Fruit fly (Drosophila melanogaster): ENCODE measurements around the gene CG6454.

The CG6454 gene

DNA sequence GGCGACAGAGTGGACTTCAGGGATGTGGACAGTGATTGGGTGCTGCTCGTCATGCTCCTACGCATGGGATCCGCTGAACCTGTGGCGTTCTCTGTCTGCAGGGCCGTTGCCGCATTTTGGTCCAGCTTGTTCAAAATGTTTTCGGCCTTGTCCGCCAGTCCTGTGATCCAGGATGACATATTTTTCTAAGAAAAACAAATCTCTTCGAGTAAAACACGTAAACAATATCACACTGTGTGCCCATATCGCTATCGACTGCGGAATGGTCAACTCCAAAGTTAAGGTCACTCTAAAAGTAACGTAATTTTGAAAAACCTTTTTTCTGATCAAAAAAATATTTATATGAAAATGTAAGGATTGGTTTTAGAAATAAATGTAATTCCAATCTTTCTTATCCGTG lies 8.7 kb downstream of the CG6454 start, which contains the start of gene Golgin84:
Gene Golgin84 (minus strand): TSS at position 241 of the 400 bp plus-strand sequence.
- TF ChIP-seq psq (optimal IDR thresholded peaks at IDR 0.05) (no peak), Dll (optimal IDR thresholded peaks at IDR 0.05) (no peak), EcR (GFP tag; optimal IDR thresholded peaks at IDR 0.05) (no peak), pan (optimal IDR thresholded peaks at IDR 0.05) (no peak)

DNA sequence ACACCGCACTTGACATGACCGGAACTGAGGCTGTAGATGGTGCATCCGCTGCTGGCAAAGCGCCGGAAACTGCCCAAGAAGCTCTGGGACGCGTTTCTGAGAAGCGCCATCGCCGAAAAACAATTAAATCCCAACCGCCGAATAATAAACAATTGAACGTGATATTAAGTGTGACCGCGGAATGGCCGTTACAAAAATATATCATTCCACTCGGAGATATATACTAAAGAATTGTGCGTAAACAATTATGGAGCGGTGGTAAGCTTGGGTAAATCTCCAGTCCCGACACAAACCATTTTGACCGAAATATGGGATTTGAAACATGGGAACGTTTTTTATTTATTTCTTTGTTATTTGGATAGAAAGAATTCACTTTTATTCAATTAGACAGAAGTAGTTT lies 11.0 kb downstream of the CG6454 start, which contains the start of gene CG18528:
Gene CG18528 (minus strand): TSS at position 188 of the 400 bp plus-strand sequence.
- TF ChIP-seq CG8478 (optimal IDR thresholded peaks at IDR 0.05) (no peak), Dll (optimal IDR thresholded peaks at IDR 0.05) (no peak), usp (GFP tag; optimal IDR thresholded peaks at IDR 0.05) (no peak), EcR (GFP tag; optimal IDR thresholded peaks at IDR 0.05) (no peak), psq (optimal IDR thresholded peaks at IDR 0.05) (no peak), pan (optimal IDR thresholded peaks at IDR 0.05) (no peak)

DNA sequence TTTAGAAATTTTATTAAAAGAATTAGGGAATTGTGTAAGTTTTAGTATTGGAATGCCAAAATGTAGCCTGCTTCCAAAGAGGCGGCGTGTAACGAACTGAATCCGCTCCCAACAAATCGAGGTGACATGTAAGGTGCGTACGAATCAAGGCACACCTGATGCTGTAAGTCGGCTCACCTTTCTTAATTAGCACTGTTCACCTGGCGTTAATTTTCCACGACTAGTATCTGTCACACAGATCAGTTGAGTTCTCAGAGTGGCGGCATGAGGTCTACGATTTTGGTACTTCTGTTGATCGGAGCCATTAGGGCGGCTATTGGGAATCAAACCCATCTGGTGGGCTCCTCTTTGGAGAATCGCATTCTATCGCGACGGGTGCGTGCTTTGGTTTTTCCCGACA lies 12.6 kb downstream of the CG6454 start, which contains the start of the genes CG5762 and CG33339:
Gene CG5762 (minus strand): TSS at position 101 of the 400 bp plus-strand sequence.
Gene CG33339 (plus strand): TSS at position 265 of the 400 bp plus-strand sequence.
- TF ChIP-seq psq (optimal IDR thresholded peaks at IDR 0.05) = no peak
- no peak for TF ChIP-seq EcR (GFP tag; optimal IDR thresholded peaks at IDR 0.05)
- no peak for TF ChIP-seq CG8478 (optimal IDR thresholded peaks at IDR 0.05)
- no peak for TF ChIP-seq Dll (optimal IDR thresholded peaks at IDR 0.05)
- TF ChIP-seq pan (optimal IDR thresholded peaks at IDR 0.05) = no peak
- no peak for TF ChIP-seq usp (GFP tag; optimal IDR thresholded peaks at IDR 0.05)

DNA sequence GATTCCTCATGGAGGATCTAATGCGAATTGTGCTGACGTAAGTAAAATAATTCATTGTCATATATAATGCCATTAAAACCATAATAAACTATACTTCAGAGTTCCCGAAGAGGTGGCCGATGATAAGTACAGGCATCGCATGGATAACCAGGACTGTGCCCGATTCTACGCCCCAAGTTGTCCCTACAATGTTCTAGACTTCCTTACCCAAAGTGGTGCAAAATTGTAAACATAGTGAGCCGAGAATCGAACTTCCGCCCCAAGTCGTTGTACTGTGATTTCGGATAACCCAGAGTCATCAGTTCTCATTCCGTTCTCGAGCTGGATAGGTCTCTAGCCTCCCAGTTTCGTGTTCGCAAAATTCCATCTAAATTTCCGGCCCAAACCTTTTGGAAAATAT lies 13.9 kb downstream of the CG6454 start, which contains the start of gene CG33340:
Gene CG33340 (plus strand): TSS at position 301 of the 400 bp plus-strand sequence.
- TF ChIP-seq CG8478 (optimal IDR thresholded peaks at IDR 0.05) (no peak), psq (optimal IDR thresholded peaks at IDR 0.05) (no peak), pan (optimal IDR thresholded peaks at IDR 0.05) (no peak), Dll (optimal IDR thresholded peaks at IDR 0.05) (no peak)

DNA sequence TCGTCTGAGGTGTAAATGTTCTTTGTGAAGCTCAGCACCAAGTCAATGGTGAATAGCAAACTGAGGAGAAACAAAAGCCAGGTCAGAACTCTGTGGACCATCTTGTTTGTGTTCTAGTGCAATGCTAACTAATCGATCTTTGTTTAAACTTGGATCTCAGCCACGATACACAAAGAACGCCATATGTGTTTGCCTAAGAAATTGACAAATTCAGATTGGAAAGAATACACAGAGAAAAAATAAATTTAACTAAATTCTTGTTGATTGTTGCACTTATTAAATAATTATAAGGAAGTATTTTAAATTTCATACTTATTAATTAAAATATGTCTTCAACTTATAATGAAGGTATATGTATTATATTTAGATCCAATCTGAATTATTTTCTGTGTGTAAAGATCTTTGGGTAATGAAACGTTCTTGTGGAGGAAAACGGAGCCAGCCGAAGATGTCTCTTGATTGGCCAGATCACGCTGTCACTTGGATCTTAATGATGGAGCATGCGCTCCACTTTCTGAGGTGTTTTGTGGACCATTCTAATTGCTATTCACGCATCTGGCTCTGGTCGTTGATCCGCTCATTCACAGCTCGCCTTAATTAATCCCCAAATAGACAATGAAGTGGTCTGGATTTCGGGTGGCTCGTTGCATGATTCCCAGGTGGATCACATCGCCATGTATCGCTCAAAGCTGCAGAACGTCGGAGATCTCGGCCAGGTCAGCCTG lies 16.1 kb downstream of the CG6454 start, which contains the start of the genes CG17784 and CG13613:
Gene CG17784 (minus strand): TSS at position 101 of the 725 bp plus-strand sequence.
Gene CG13613 (plus strand): TSS at position 675 of the 725 bp plus-strand sequence.
- TF ChIP-seq psq (optimal IDR thresholded peaks at IDR 0.05) = no peak
- TF ChIP-seq Dll (optimal IDR thresholded peaks at IDR 0.05) = no peak
- TF ChIP-seq pan (optimal IDR thresholded peaks at IDR 0.05) = no peak
- no peak for TF ChIP-seq usp (GFP tag; optimal IDR thresholded peaks at IDR 0.05)
- TF ChIP-seq CG8478 (optimal IDR thresholded peaks at IDR 0.05) = no peak
- no peak for TF ChIP-seq EcR (GFP tag; optimal IDR thresholded peaks at IDR 0.05)

DNA sequence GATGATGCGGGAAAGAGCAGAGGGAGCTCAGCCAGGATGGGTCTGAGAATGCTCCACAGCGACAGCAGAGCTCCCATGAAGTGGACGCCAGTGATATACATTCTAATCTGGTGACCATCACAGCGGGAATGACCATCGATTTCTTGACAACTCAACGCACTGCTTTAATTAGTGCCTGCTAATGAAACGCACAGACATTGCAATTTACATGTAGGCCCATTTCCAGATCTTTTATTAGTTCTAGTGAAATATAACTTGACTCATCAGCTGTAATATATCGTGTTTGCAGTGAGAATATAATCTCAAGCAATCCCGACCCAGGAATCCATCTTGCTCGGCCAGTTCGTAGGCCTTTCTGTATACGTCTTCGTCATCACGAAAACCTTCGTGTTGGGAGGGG lies 18.1 kb downstream of the CG6454 start, which contains the start of gene CG42811:
Gene CG42811 (minus strand): TSS at position 101 of the 400 bp plus-strand sequence.
- TF ChIP-seq usp (GFP tag; optimal IDR thresholded peaks at IDR 0.05) = no peak
- no peak for TF ChIP-seq Dll (optimal IDR thresholded peaks at IDR 0.05)

DNA sequence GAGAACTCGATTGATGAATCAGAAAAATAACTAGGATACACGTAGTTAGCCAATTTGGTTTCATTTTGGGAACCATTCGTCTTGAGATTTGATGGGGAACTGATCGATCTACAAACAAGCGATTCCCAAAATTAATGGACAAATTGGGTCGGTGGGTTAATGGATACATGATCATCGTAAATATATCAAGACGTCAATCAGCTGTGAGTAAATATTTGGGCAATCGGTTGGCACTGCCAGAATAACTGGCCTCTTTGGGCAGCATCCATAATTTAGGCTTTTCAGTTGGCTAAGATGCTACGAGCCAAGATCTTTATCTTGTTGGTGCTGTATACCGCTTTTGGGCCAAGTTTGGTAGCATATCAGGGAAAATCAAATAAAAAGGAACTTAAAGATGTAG lies 19.1 kb downstream of the CG6454 start, which contains the start of the genes CG42812 and CG33341:
Gene CG42812 (minus strand): TSS at position 101 of the 400 bp plus-strand sequence.
Gene CG33341 (plus strand): TSS at position 295 of the 400 bp plus-strand sequence.
- no peak for TF ChIP-seq pan (optimal IDR thresholded peaks at IDR 0.05)
- no peak for TF ChIP-seq CG8478 (optimal IDR thresholded peaks at IDR 0.05)
- TF ChIP-seq EcR (GFP tag; optimal IDR thresholded peaks at IDR 0.05) = no peak
- no peak for TF ChIP-seq Dll (optimal IDR thresholded peaks at IDR 0.05)
- TF ChIP-seq psq (optimal IDR thresholded peaks at IDR 0.05) = no peak
- no peak for TF ChIP-seq usp (GFP tag; optimal IDR thresholded peaks at IDR 0.05)

DNA sequence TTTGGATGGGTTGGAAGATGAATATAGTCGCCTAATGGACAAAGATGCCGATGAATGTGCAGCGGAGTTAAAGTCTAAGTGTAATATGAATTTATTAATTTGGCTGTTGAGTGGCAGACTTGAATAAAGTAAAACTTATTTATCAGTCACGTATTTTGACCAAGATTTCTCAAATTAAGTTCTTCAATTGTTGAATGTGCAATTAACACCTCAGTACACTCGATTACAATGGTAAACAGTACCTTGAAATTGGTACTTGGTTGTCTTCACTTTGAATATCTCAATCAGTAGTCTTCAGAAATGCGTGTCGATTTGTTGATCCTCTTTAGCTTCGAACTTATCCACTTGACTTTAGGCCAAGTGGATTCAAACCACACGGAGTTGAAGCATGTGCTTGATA lies 20.3 kb downstream of the CG6454 start, which contains the start of gene CG13614:
Gene CG13614 (plus strand): TSS at position 301 of the 400 bp plus-strand sequence.
- no peak for TF ChIP-seq psq (optimal IDR thresholded peaks at IDR 0.05)
- no peak for TF ChIP-seq pan (optimal IDR thresholded peaks at IDR 0.05)

DNA sequence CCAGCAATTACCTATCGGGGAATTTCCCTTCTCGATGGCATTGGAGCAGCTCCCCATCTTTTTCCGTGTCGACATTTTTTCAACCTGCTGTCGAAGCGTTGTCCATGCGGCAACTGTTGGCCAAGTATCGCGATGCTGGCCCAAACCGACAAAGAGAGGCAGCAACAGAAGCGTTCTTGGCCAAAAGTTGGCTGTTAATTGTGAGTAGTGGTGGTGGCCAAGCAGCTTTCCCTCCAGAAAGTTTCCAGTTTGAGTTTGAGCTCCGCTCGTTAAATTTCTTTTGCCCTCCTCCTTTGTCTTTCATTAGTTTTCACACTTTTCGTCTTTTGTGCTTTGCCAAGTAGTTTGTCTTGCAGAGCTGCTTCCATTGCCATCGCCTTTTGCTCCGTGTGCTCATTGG lies 23.7 kb downstream of the CG6454 start, which contains the start of gene CG17782:
Gene CG17782 (minus strand): TSS at position 101 of the 400 bp plus-strand sequence.
- TF ChIP-seq EcR (GFP tag; optimal IDR thresholded peaks at IDR 0.05) (no peak), usp (GFP tag; optimal IDR thresholded peaks at IDR 0.05) (no peak), CG8478 (optimal IDR thresholded peaks at IDR 0.05) (no peak)

DNA sequence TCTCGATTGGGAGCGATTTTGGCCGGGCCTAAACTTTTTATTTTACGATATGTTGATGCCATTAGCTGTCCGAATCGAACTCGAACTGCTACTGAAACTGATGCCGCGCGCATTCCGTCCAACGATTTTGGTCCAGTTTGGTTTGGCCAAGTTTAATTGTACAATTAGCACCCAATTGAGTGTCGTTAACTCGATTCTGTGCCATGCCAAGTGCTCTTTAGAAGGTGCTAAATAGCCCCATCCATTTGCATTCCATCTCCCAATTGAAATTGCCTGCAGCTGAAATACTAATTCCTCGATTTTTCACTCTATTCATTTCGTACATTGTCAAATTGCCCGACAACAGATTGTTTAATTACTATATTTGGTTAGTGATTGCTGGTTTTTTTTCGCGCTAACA lies 26.6 kb downstream of the CG6454 start, which contains the start of gene CG17781:
Gene CG17781 (minus strand): TSS at position 101 of the 400 bp plus-strand sequence.
- no peak for TF ChIP-seq CG8478 (optimal IDR thresholded peaks at IDR 0.05)
- TF ChIP-seq EcR (GFP tag; optimal IDR thresholded peaks at IDR 0.05) = no peak
- TF ChIP-seq usp (GFP tag; optimal IDR thresholded peaks at IDR 0.05) = no peak
- no peak for TF ChIP-seq psq (optimal IDR thresholded peaks at IDR 0.05)
- no peak for TF ChIP-seq Dll (optimal IDR thresholded peaks at IDR 0.05)
- no peak for TF ChIP-seq pan (optimal IDR thresholded peaks at IDR 0.05)

DNA sequence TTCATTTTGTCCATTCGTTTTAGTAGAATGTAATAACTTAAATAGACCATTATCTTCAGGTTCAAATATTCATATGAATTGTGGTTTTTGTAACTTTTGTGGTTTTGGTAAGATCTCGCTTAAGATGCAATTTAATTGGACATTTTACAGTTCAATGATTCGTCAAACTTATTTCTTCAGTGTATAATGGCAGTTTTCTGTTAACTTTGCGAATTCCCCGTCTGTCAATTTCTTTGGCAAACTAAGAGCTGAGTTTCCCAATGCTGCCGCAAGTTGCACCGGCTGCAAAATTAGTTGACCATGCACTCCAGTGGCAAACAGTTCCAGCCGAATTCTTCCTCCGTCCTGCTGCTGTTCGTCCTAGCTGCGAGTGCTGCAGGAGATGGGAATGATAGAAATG lies 27.6 kb downstream of the CG6454 start, which contains the start of gene CG33342:
Gene CG33342 (plus strand): TSS at position 301 of the 400 bp plus-strand sequence.
- no peak for TF ChIP-seq Dll (optimal IDR thresholded peaks at IDR 0.05)
- TF ChIP-seq usp (GFP tag; optimal IDR thresholded peaks at IDR 0.05) = no peak
- no peak for TF ChIP-seq pan (optimal IDR thresholded peaks at IDR 0.05)
- no peak for TF ChIP-seq psq (optimal IDR thresholded peaks at IDR 0.05)
- no peak for TF ChIP-seq EcR (GFP tag; optimal IDR thresholded peaks at IDR 0.05)
- no peak for TF ChIP-seq CG8478 (optimal IDR thresholded peaks at IDR 0.05)

DNA sequence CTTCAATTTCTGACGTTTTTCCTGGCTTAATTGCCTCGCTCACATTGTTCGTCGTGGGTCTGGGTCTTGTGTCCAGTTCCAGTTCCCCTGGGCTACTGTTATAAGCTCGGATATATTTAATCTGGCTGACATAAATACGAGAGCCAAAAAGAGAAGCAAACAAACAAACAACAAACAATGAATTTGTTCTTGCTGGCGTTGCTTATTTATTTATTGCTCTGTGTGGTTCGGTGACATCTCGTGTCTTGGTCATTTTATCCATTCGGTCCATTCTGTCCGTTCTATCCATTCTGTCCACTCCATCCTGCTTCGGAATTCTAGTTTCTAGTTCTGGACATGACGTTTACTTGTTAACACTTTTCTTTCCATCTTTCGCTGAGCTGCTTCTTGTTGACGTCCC lies 36.0 kb downstream of the CG6454 start, which contains the start of gene CG17780:
Gene CG17780 (minus strand): TSS at position 101 of the 400 bp plus-strand sequence.
- TF ChIP-seq CG8478 (optimal IDR thresholded peaks at IDR 0.05) (no peak), usp (GFP tag; optimal IDR thresholded peaks at IDR 0.05) (no peak), psq (optimal IDR thresholded peaks at IDR 0.05) (no peak), EcR (GFP tag; optimal IDR thresholded peaks at IDR 0.05) (no peak), Dll (optimal IDR thresholded peaks at IDR 0.05) (no peak), pan (optimal IDR thresholded peaks at IDR 0.05) (no peak)

Data from whole organism.